Fruit fly (Drosophila melanogaster): ENCODE results near the gene yellow-k.
A peak's percentile ranks its signal among the peaks of the same experiment; 100 is the strongest.

Gene yellow-k

DNA sequence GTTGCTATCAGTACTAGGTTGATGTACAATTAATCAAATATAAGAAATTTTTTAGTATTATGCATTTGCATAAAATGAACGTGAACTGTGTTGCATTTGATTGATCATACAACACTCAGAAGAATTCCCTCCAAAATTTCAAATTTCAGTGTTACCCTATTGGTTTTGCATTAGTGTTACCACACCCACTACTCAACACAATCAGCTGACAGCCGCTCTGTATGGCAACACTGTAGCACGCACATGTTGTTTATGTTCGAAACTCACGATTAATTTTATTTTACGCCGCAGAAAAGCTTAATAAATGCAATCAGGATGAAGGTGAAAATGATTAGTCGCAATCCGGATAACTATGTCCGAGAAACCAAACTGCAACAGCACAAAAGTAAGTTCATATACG is 21.7 kb upstream of the yellow-k start, which contains the start of gene CG7275 (continued):
- TF ChIP-seq ranshi (GFP tag; IDR thresholded peaks at IDR 0.05) (no peak), cato (GFP tag; optimal IDR thresholded peaks at IDR 0.05; ENCODE audit: borderline replicate concordance) (no peak), ham (GFP tag; IDR thresholded peaks at IDR 0.05) (no peak), CG6683 (GFP tag; optimal IDR thresholded peaks at IDR 0.05) (no peak), Usf (GFP tag; optimal IDR thresholded peaks at IDR 0.05) (no peak), slbo (GFP tag; IDR thresholded peaks at IDR 0.05) (no peak), sens (GFP tag) (peak; percentile 43), CG12942 (GFP tag; optimal IDR thresholded peaks at IDR 0.05) (no peak), CG14667 (GFP tag; IDR thresholded peaks at IDR 0.05) (no peak), tll (GFP tag; optimal IDR thresholded peaks at IDR 0.05) (no peak), en (GFP tag; optimal IDR thresholded peaks at IDR 0.05) (no peak), E2f2 (GFP tag; IDR thresholded peaks at IDR 0.05) (peak; percentile 98), Xbp1 (GFP tag; optimal IDR thresholded peaks at IDR 0.05) (no peak), Vsx1 (GFP tag; optimal IDR thresholded peaks at IDR 0.05) (no peak), CG11695 (GFP tag; IDR thresholded peaks at IDR 0.05) (no peak), CG10366 (GFP tag; IDR thresholded peaks at IDR 0.05) (no peak), CG14014 (GFP tag; IDR thresholded peaks at IDR 0.05) (no peak), Atf3 (GFP tag; optimal IDR thresholded peaks at IDR 0.05) (no peak), CG17829 (tag; optimal IDR thresholded peaks at IDR 0.05) (peak; percentile 9), HLH54F (GFP tag; optimal IDR thresholded peaks at IDR 0.05) (no peak), schlank (tag; optimal IDR thresholded peaks at IDR 0.05) (no peak), CG30431 (GFP tag; optimal IDR thresholded peaks at IDR 0.05) (no peak), Ets97D (GFP tag; optimal IDR thresholded peaks at IDR 0.05) (peak; percentile 75), gem (tag; optimal IDR thresholded peaks at IDR 0.05) (no peak), pnt (GFP tag; optimal IDR thresholded peaks at IDR 0.05) (no peak), sc (optimal IDR thresholded peaks at IDR 0.05) (no peak), sc (GFP tag; optimal IDR thresholded peaks at IDR 0.05) (no peak), bbx (GFP tag; IDR thresholded peaks at IDR 0.05; ENCODE audit: partially characterized antibody) (peak; percentile 52; the same call in 1 of the 2 replicates), pan (optimal IDR thresholded peaks at IDR 0.05) (no peak), pan (GFP tag; optimal IDR thresholded peaks at IDR 0.05 in 1 of 2, IDR thresholded peaks at IDR 0.05 in 1 of 2) (no peak), cas (GFP tag; IDR thresholded peaks at IDR 0.05) (no peak), CG12299 (tag; optimal IDR thresholded peaks at IDR 0.05) (no peak), ftz-f1 (GFP tag; optimal IDR thresholded peaks at IDR 0.05) (no peak), Dp (GFP tag; optimal IDR thresholded peaks at IDR 0.05) (peak; percentile 98), Ravus (GFP tag; IDR thresholded peaks at IDR 0.05) (no peak), Doc3 (GFP tag; IDR thresholded peaks at IDR 0.05; ENCODE audit: partially characterized antibody) (no peak), Atf-2 (GFP tag; optimal IDR thresholded peaks at IDR 0.05) (no peak), pum (GFP tag; optimal IDR thresholded peaks at IDR 0.05) (no peak), pho (GFP tag; optimal IDR thresholded peaks at IDR 0.05) (no peak), knrl (GFP tag; IDR thresholded peaks at IDR 0.05; ENCODE audit: partially characterized antibody) (peak; percentile 46; the same call in 2 of the 3 replicates), Abd-B (GFP tag; optimal IDR thresholded peaks at IDR 0.05) (no peak), CG3281 (GFP tag; optimal IDR thresholded peaks at IDR 0.05) (peak; percentile 28), NfI (GFP tag; optimal IDR thresholded peaks at IDR 0.05) (peak; percentile 6), crol (GFP tag; IDR thresholded peaks at IDR 0.05) (no peak), pfk (GFP tag; optimal IDR thresholded peaks at IDR 0.05) (no peak), fru (optimal IDR thresholded peaks at IDR 0.05) (no peak), vvl (GFP tag; IDR thresholded peaks at IDR 0.05) (peak; percentile 56; the same call in 1 of the 2 replicates), dimm (GFP tag; IDR thresholded peaks at IDR 0.05) (no peak), CG10147 (GFP tag; optimal IDR thresholded peaks at IDR 0.05) (no peak), amos (GFP tag; IDR thresholded peaks at IDR 0.05; ENCODE audit: partially characterized antibody) (peak; percentile 55; the same call in 1 of the 2 replicates), MESR4 (GFP tag; optimal IDR thresholded peaks at IDR 0.05) (peak; percentile 54), CG34376 (GFP tag; optimal IDR thresholded peaks at IDR 0.05) (no peak), bcd (GFP tag; optimal IDR thresholded peaks at IDR 0.05) (no peak)

All from whole organism, embryonic.